Worm (Caenorhabditis elegans) whole organism, L1 larva: Measurements from ENCODE around the gene F23D12.10.

ENCODE experiments used
- ama-1 ChIP-seq: fragments of 150-350 bp; optimal IDR thresholded peaks from 2 replicates; lab custom pipeline; 2014
- blmp-1 ChIP-seq: fragments of 150-350 bp; optimal IDR thresholded peaks from 2 replicates; lab custom pipeline; 2014; ENCODE audit warnings: missing biosample characterization, missing genetic modification characterization
- elt-2 ChIP-seq: sonication (generic microtip); optimal IDR thresholded peaks from 2 replicates; lab custom pipeline; 2016; ENCODE audit warnings: missing genetic modification characterization, mild to moderate bottlenecking, inconsistent platforms, missing compliant biosample characterization, missing genetic modification reagents
- lin-13 ChIP-seq: fragments of 150-350 bp; optimal IDR thresholded peaks from 2 replicates; lab custom pipeline; 2014; ENCODE audit warnings: missing biosample characterization, missing genetic modification reagents, missing genetic modification characterization
- nhr-71 ChIP-seq: sonication (generic microtip); optimal IDR thresholded peaks from 2 replicates; lab custom pipeline; 2016; ENCODE audit warnings: mild to moderate bottlenecking, missing genetic modification characterization, moderate library complexity, missing compliant biosample characterization
- skn-1 ChIP-seq: fragments of 150-350 bp; optimal IDR thresholded peaks from 2 replicates; lab custom pipeline; 2014; ENCODE audit warnings: missing biosample characterization, missing genetic modification characterization
- tbx-2 ChIP-seq: sonication (generic microtip); optimal IDR thresholded peaks from 2 replicates; lab custom pipeline; 2016; ENCODE audit warnings: missing genetic modification characterization, missing compliant biosample characterization
- unc-62 ChIP-seq: fragments of 150-350 bp; optimal IDR thresholded peaks from 2 replicates; lab custom pipeline; 2014; ENCODE audit warnings: missing biosample characterization, missing genetic modification reagents, missing genetic modification characterization
- ztf-11 ChIP-seq, 2 experiments: sonication (generic microtip); optimal IDR thresholded peaks; 2 replicates each; lab custom pipeline; 2016 to 2017; ENCODE audit warnings: missing genetic modification characterization in 2 of 2, missing biosample characterization in 1 of 2, missing compliant biosample characterization in 1 of 2

DNA sequence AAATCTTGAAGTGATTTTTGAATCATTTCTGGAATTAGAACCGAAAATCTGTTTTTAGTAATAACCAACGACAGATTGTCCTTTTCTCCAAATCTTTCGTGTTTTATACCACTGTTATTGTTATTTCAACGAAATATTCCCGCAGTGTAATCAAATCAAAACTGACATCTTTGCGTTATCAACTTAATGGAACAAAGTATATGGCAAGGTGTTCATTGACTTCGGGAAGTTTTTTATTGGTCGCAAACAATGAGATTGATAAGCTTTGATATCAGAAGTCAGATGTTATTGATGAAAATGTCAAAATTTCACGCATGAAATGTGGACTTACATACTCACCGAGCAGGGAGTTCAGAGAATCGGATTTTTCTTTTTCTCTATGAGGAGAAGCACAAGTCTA lies 9.1 kb upstream of the F23D12.10 start, which contains the start of gene F23D12.11:
- TF ChIP-seq lin-13 (no peak), blmp-1 (tag; lab: Kevin White, UChicago) (no peak), ztf-11 (tag; optimal IDR thresholded peaks at IDR 0.05; lab: Kevin White, UChicago) (no peak), skn-1 (tag; lab: Kevin White, UChicago) (no peak), unc-62 (no peak), nhr-71 (tag; lab: Kevin White, UChicago) (no peak), tbx-2 (tag; lab: Kevin White, UChicago) (no peak), ama-1 (lab: Kevin White, UChicago) (no peak), elt-2 (tag; lab: Kevin White, UChicago) (no peak)
